Worm (Caenorhabditis elegans) whole organism, mixed stage, embryonic: Measurements from ENCODE around the gene exc-5.

Experiments
- lin-13 ChIP-seq: fragments of 150-350 bp; optimal IDR thresholded peaks from 2 replicates; lab custom pipeline; 2014; ENCODE audit warnings: missing biosample characterization, missing genetic modification characterization
- lsy-2 ChIP-seq: fragments of 150-350 bp; optimal IDR thresholded peaks from 2 replicates; lab custom pipeline; 2014; ENCODE audit warnings: missing biosample characterization, missing genetic modification characterization
- mab-5 ChIP-seq: fragments of 150-350 bp; optimal IDR thresholded peaks from 2 replicates; lab custom pipeline; 2014; ENCODE audit warnings: missing biosample characterization, missing genetic modification characterization
- mep-1 ChIP-seq: fragments of 150-350 bp; optimal IDR thresholded peaks from 2 replicates; lab custom pipeline; 2017; ENCODE audit warnings: missing biosample characterization, missing genetic modification reagents, missing genetic modification characterization, inconsistent platforms
- nhr-2 ChIP-seq: fragments of 150-350 bp; optimal IDR thresholded peaks from 2 replicates; lab custom pipeline; 2014; ENCODE audit warnings: missing biosample characterization, missing genetic modification characterization
- nhr-237 ChIP-seq: fragments of 150-350 bp; optimal IDR thresholded peaks from 2 replicates; lab custom pipeline; 2014; ENCODE audit warnings: missing biosample characterization, missing genetic modification characterization
- nhr-76 ChIP-seq: sonication (generic microtip); optimal IDR thresholded peaks from 2 replicates; lab custom pipeline; 2017; ENCODE audit warnings: missing biosample characterization, missing genetic modification characterization
- unc-39 ChIP-seq: fragments of 150-350 bp; optimal IDR thresholded peaks from 2 replicates; lab custom pipeline; 2014; ENCODE audit warnings: missing biosample characterization, missing genetic modification characterization
- unc-62 ChIP-seq: fragments of 150-350 bp; optimal IDR thresholded peaks from 2 replicates; lab custom pipeline; 2014; ENCODE audit warnings: missing biosample characterization, missing genetic modification reagents, missing genetic modification characterization
- ztf-11 ChIP-seq: fragments of 150-350 bp; optimal IDR thresholded peaks from 2 replicates; lab custom pipeline; 2014; ENCODE audit warnings: missing biosample characterization, missing genetic modification characterization

DNA sequence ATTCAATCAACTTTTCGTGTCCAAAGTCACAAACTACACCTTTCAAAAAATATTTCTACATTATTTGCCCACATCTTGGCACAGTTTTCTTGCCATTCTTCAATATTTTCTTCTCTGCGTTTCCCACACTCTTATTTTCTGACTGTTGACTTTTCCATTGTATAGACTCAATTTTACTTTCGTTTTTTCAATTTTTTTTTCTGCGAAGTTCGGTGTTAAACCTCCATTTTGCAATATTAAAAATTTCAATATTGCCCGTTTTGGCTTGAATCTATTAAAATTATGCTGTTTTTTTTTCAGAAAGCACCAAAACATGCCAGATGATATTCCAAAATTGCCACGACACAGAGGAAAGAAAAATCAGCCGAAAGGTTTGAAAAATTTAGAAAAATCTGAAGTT lies 48.9 kb downstream of the exc-5 start, which contains the start of gene cdc-50.B:
- no peak for TF ChIP-seq unc-39 (tag; lab: Kevin White, UChicago)
- TF ChIP-seq ztf-11 (tag; lab: Kevin White, UChicago) = no peak
- no peak for TF ChIP-seq lsy-2 (tag; lab: Kevin White, UChicago)
- no peak for TF ChIP-seq lin-13 (tag; lab: Kevin White, UChicago)
- no peak for TF ChIP-seq mab-5 (tag; lab: Kevin White, UChicago)
- TF ChIP-seq nhr-2 (tag; lab: Kevin White, UChicago) = no peak
- TF ChIP-seq nhr-76 (tag; lab: Kevin White, UChicago) = no peak
- no peak for TF ChIP-seq unc-62 (GFP tag; lab: Kevin White, UChicago)
- TF ChIP-seq nhr-237 (tag; lab: Kevin White, UChicago) = no peak
- no peak for TF ChIP-seq mep-1
